Worm (Caenorhabditis elegans) whole organism, mixed stage, embryonic: Measurements from ENCODE around the gene sfxn-1.4.

Experiments used
- M03D4.4 ChIP-seq: sonication (generic microtip); optimal IDR thresholded peaks from 2 replicates; lab custom pipeline; 2017; ENCODE audit warnings: mild to moderate bottlenecking, missing genetic modification characterization, missing compliant biosample characterization
- bed-3 ChIP-seq: fragments of 200-800 bp; sonication (Bioruptor generic); optimal IDR thresholded peaks from 3 replicates; lab custom pipeline; 2018; ENCODE audit warnings: mild to moderate bottlenecking, missing genetic modification characterization, moderate library complexity, missing compliant biosample characterization
- blmp-1 ChIP-seq: fragments of 150-350 bp; optimal IDR thresholded peaks from 2 replicates; lab custom pipeline; 2014; ENCODE audit warnings: missing biosample characterization, missing genetic modification characterization
- ceh-39 ChIP-seq: fragments of 150-350 bp; optimal IDR thresholded peaks from 2 replicates; lab custom pipeline; 2014; ENCODE audit warnings: missing biosample characterization, missing genetic modification characterization
- ceh-43 ChIP-seq: fragments of 200-800 bp; sonication (Bioruptor generic); optimal IDR thresholded peaks from 2 replicates; lab custom pipeline; 2018; ENCODE audit warnings: mild to moderate bottlenecking, missing genetic modification characterization, moderate library complexity, missing compliant biosample characterization
- ceh-83 ChIP-seq: fragments of 200-800 bp; sonication (Bioruptor generic); optimal IDR thresholded peaks from 2 replicates; lab custom pipeline; 2018; ENCODE audit warnings: mild to moderate bottlenecking, missing genetic modification characterization, missing compliant biosample characterization
- ces-1 ChIP-seq: fragments of 150-350 bp; optimal IDR thresholded peaks from 2 replicates; lab custom pipeline; 2014; ENCODE audit warnings: missing biosample characterization, missing genetic modification reagents, missing genetic modification characterization
- cnd-1 ChIP-seq: fragments of 200-800 bp; sonication (Bioruptor generic); optimal IDR thresholded peaks from 2 replicates; lab custom pipeline; 2018; ENCODE audit warnings: mild to moderate bottlenecking, missing genetic modification characterization, missing compliant biosample characterization
- drap-1 ChIP-seq: fragments of 200-800 bp; sonication (Bioruptor generic); optimal IDR thresholded peaks from 3 replicates; lab custom pipeline; 2018; ENCODE audit warnings: mild to moderate bottlenecking, missing genetic modification characterization, missing compliant biosample characterization
- flh-1 ChIP-seq: fragments of 200-800 bp; sonication (Bioruptor generic); optimal IDR thresholded peaks from 2 replicates; lab custom pipeline; 2018; ENCODE audit warnings: mild to moderate bottlenecking, missing genetic modification characterization, moderate library complexity, missing compliant biosample characterization
- ham-2 ChIP-seq: fragments of 200-800 bp; sonication (Bioruptor generic); optimal IDR thresholded peaks from 2 replicates; lab custom pipeline; 2018; ENCODE audit warnings: mild to moderate bottlenecking, missing genetic modification characterization, missing compliant biosample characterization
- hlh-1 ChIP-seq: fragments of 150-350 bp; optimal IDR thresholded peaks from 2 replicates; lab custom pipeline; 2014; ENCODE audit warnings: missing biosample characterization, missing genetic modification reagents, missing genetic modification characterization
- lin-13 ChIP-seq: fragments of 150-350 bp; optimal IDR thresholded peaks from 2 replicates; lab custom pipeline; 2014; ENCODE audit warnings: missing biosample characterization, missing genetic modification characterization
- lin-32 ChIP-seq: fragments of 200-800 bp; sonication (Bioruptor generic); optimal IDR thresholded peaks from 2 replicates; lab custom pipeline; 2018; ENCODE audit warnings: mild to moderate bottlenecking, missing genetic modification characterization, missing compliant biosample characterization
- mab-5 ChIP-seq: fragments of 150-350 bp; optimal IDR thresholded peaks from 2 replicates; lab custom pipeline; 2014; ENCODE audit warnings: missing biosample characterization, missing genetic modification characterization
- mep-1 ChIP-seq: fragments of 150-350 bp; optimal IDR thresholded peaks from 2 replicates; lab custom pipeline; 2017; ENCODE audit warnings: missing biosample characterization, missing genetic modification reagents, missing genetic modification characterization, inconsistent platforms
- mls-2 ChIP-seq: sonication (generic microtip); optimal IDR thresholded peaks from 2 replicates; lab custom pipeline; 2016; ENCODE audit warnings: mild to moderate bottlenecking, missing genetic modification characterization, moderate library complexity, missing compliant biosample characterization
- nhr-12 ChIP-seq: fragments of 150-350 bp; optimal IDR thresholded peaks from 2 replicates; lab custom pipeline; 2014; ENCODE audit warnings: missing biosample characterization, missing genetic modification characterization
- nhr-2 ChIP-seq: fragments of 150-350 bp; optimal IDR thresholded peaks from 2 replicates; lab custom pipeline; 2014; ENCODE audit warnings: missing biosample characterization, missing genetic modification characterization
- nhr-237 ChIP-seq: fragments of 150-350 bp; optimal IDR thresholded peaks from 2 replicates; lab custom pipeline; 2014; ENCODE audit warnings: missing biosample characterization, missing genetic modification characterization
- nhr-28 ChIP-seq: fragments of 150-350 bp; optimal IDR thresholded peaks from 2 replicates; lab custom pipeline; 2014; ENCODE audit warnings: missing biosample characterization, missing genetic modification characterization
- nhr-76 ChIP-seq: sonication (generic microtip); optimal IDR thresholded peaks from 2 replicates; lab custom pipeline; 2017; ENCODE audit warnings: missing biosample characterization, missing genetic modification characterization
- pha-4 ChIP-seq: fragments of 150-350 bp; optimal IDR thresholded peaks from 2 replicates; lab custom pipeline; 2018; ENCODE audit warnings: missing biosample characterization, missing genetic modification reagents, missing genetic modification characterization
- sem-2 ChIP-seq: fragments of 200-800 bp; sonication (Bioruptor generic); optimal IDR thresholded peaks from 2 replicates; lab custom pipeline; 2018; ENCODE audit warnings: mild to moderate bottlenecking, missing genetic modification characterization, missing compliant biosample characterization
- snpc-4 ChIP-seq: fragments of 150-350 bp; optimal IDR thresholded peaks from 2 replicates; lab custom pipeline; 2014; ENCODE audit warnings: missing biosample characterization, missing genetic modification characterization
- sptf-1 ChIP-seq: sonication (generic microtip); optimal IDR thresholded peaks from 2 replicates; lab custom pipeline; 2017; ENCODE audit warnings: mild to moderate bottlenecking, missing genetic modification characterization, moderate library complexity, missing compliant biosample characterization
- tbx-8 ChIP-seq: fragments of 200-800 bp; sonication (Bioruptor generic); optimal IDR thresholded peaks from 2 replicates; lab custom pipeline; 2018; ENCODE audit warnings: mild to moderate bottlenecking, missing genetic modification characterization, moderate library complexity, missing compliant biosample characterization
- unc-120 ChIP-seq: sonication (generic microtip); optimal IDR thresholded peaks from 2 replicates; lab custom pipeline; 2017; ENCODE audit warnings: missing genetic modification characterization, missing compliant biosample characterization; ENCODE audit not compliant: poor library complexity, severe bottlenecking
- unc-39 ChIP-seq: fragments of 150-350 bp; optimal IDR thresholded peaks from 2 replicates; lab custom pipeline; 2014; ENCODE audit warnings: missing biosample characterization, missing genetic modification characterization
- unc-62 ChIP-seq: fragments of 150-350 bp; optimal IDR thresholded peaks from 2 replicates; lab custom pipeline; 2014; ENCODE audit warnings: missing biosample characterization, missing genetic modification reagents, missing genetic modification characterization
- zip-8 ChIP-seq: fragments of 150-350 bp; optimal IDR thresholded peaks from 2 replicates; lab custom pipeline; 2014; ENCODE audit warnings: missing biosample characterization, missing genetic modification characterization
- ztf-11 ChIP-seq: fragments of 150-350 bp; optimal IDR thresholded peaks from 2 replicates; lab custom pipeline; 2014; ENCODE audit warnings: missing biosample characterization, missing genetic modification characterization

sfxn-1.4 gene

DNA sequence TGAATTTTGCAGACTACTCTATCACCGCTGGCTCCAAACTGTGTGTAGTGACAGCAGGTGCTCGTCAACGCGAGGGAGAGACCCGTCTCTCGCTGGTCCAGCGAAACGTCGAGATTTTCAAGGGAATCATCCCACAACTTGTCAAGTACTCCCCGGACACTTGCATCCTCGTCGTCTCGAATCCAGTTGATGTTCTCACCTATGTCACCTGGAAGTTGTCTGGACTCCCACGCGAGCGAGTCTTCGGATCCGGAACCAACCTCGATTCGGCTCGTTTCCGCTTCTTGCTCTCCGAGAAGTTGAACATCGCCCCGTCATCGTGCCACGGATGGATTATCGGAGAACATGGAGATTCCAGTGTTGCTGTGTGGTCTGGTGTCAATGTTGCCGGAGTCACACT is 44.6 kb upstream of the sfxn-1.4 start:
- no peak for TF ChIP-seq ceh-39 (tag; lab: Kevin White, UChicago)
- TF ChIP-seq snpc-4 = no peak
- no peak for TF ChIP-seq sptf-1 (tag; lab: Kevin White, UChicago)
- TF ChIP-seq sem-2 = no peak
- no peak for TF ChIP-seq lin-13 (tag; lab: Kevin White, UChicago)
- no peak for TF ChIP-seq nhr-76 (tag; lab: Kevin White, UChicago)
- no peak for TF ChIP-seq nhr-237 (tag; lab: Kevin White, UChicago)
- no peak for TF ChIP-seq mls-2 (tag; lab: Kevin White, UChicago)
- TF ChIP-seq bed-3 (GFP tag; lab: Kevin White, UChicago) = no peak
- no peak for TF ChIP-seq unc-62

DNA sequence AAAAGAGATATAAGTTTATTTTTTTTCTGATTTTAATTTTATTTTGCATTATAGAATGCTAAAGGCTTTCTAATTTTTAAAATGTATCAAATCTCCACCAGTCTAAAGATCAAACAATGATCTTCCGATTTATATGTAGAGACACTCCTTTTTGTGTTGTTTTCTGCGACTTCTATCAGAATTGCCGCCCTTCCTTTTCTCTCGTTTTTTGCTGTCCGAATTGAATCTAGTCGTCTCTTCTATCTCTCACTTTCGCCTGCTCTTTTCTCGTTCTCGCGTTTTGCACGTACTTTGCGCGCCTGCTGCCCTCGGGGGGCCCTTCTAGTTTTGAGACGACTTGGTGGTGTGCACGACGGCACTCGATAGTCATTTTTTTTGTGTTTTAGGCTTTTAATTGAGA is 43.3 kb upstream of the sfxn-1.4 start:
- peak; percentile 74 for TF ChIP-seq hlh-1 (tag; lab: Kevin White, UChicago)
- TF ChIP-seq ces-1 (GFP tag; lab: Kevin White, UChicago) = peak; percentile 85
- peak; percentile 25 for TF ChIP-seq unc-120 (tag; lab: Kevin White, UChicago)
- no peak for TF ChIP-seq M03D4.4 (tag; lab: Kevin White, UChicago)

DNA sequence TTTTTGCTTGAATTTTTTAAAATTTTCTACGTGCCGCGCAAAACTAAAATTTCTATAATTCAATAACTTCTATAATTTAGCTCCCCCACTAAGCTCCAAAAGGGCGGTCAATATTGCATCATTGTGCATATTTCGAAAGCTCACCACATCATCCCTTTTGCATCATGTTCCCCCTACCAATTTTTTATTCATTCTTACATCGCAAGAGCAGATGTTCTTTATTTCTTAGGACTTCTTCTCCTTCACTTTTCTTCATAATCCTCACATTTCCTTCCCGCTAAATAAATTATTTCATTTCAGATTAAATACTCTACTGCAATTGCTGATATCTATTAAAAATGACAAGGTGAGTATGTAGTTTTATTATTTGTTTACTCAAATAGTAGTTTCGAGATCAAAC is 42.9 kb upstream of the sfxn-1.4 start, which contains the start of gene ldh-1:
Gene ldh-1, plus strand, starts transcription at position 301 of the 400 bp plus-strand sequence.
- no peak for TF ChIP-seq hlh-1 (tag; lab: Kevin White, UChicago)
- TF ChIP-seq ces-1 (GFP tag; lab: Kevin White, UChicago) = peak; percentile 37
- TF ChIP-seq flh-1 (GFP tag; lab: Kevin White, UChicago) = no peak
- no peak for TF ChIP-seq M03D4.4 (tag; lab: Kevin White, UChicago)
- no peak for TF ChIP-seq tbx-8 (GFP tag; lab: Kevin White, UChicago)
- TF ChIP-seq drap-1 (GFP tag; lab: Kevin White, UChicago) = no peak
- no peak for TF ChIP-seq ceh-39 (tag; lab: Kevin White, UChicago)
- TF ChIP-seq, all 35 proteins: peak for 1

DNA sequence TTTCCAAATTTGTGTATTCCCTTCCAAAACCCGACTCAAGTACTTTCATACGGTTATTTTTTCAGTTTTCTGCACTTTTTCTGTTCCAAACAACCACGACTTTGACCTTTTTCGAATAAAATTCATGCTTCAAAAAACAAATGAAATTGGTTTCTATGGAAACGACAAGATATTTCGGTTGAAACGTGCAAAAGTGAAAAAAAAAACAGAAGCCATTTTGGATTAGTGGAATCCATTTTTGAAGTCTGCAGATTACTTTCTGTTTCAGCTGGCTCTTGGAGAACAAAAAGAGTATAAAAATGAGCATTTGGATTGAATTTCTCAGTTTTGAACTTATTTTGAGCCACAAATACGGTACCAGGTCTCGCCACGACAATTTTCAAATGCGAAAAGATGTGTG is 41.1 kb upstream of the sfxn-1.4 start:
- TF ChIP-seq blmp-1 (tag; lab: Kevin White, UChicago) = no peak
- TF ChIP-seq unc-62 = no peak
- no peak for TF ChIP-seq M03D4.4 (tag; lab: Kevin White, UChicago)
- no peak for TF ChIP-seq nhr-2
- no peak for TF ChIP-seq ztf-11 (tag; lab: Kevin White, UChicago)
- no peak for TF ChIP-seq flh-1 (GFP tag; lab: Kevin White, UChicago)
- no peak for TF ChIP-seq snpc-4
- no peak for TF ChIP-seq zip-8
- no peak for TF ChIP-seq tbx-8 (GFP tag; lab: Kevin White, UChicago)
- no peak for TF ChIP-seq ham-2 (GFP tag; lab: Kevin White, UChicago)
- no peak for TF ChIP-seq mls-2 (tag; lab: Kevin White, UChicago)
- TF ChIP-seq ces-1 (GFP tag; lab: Kevin White, UChicago) = no peak
- TF ChIP-seq ceh-83 (GFP tag; lab: Kevin White, UChicago) = no peak
- TF ChIP-seq lin-32 (GFP tag; lab: Kevin White, UChicago) = no peak
- TF ChIP-seq nhr-76 (tag; lab: Kevin White, UChicago) = no peak
- no peak for TF ChIP-seq nhr-237 (tag; lab: Kevin White, UChicago)
- no peak for TF ChIP-seq mep-1 (tag; lab: Kevin White, UChicago)
- TF ChIP-seq sem-2 = no peak
- TF ChIP-seq, all 35 proteins: peak for 0

DNA sequence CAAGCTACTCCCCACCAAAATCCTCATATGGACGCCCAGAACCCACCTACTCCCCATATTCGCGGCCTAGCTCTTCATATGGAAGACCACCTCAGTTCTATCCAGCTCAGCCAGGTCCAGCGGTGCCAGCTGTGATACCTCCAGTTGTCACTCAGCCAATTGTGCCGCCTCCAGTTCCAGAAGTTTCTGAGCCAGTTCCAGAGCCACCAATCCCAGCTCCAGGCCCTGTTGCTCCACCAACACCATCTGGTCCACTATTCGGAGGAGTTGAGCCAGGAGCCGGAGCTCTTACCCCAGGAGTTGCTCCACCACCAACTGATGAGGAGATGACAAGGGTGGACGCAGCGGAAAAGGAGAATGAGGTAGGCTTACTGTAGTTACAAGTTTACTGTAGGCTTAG is 40.6 kb upstream of the sfxn-1.4 start:
- TF ChIP-seq nhr-76 (tag; lab: Kevin White, UChicago) (no peak), ceh-83 (GFP tag; lab: Kevin White, UChicago) (no peak), cnd-1 (tag; lab: Kevin White, UChicago) (no peak), unc-39 (tag; lab: Kevin White, UChicago) (no peak), nhr-28 (tag; lab: Kevin White, UChicago) (no peak), mab-5 (no peak), lin-32 (GFP tag; lab: Kevin White, UChicago) (no peak), ztf-11 (tag; lab: Kevin White, UChicago) (no peak), mep-1 (tag; lab: Kevin White, UChicago) (no peak), sptf-1 (tag; lab: Kevin White, UChicago) (no peak)

DNA sequence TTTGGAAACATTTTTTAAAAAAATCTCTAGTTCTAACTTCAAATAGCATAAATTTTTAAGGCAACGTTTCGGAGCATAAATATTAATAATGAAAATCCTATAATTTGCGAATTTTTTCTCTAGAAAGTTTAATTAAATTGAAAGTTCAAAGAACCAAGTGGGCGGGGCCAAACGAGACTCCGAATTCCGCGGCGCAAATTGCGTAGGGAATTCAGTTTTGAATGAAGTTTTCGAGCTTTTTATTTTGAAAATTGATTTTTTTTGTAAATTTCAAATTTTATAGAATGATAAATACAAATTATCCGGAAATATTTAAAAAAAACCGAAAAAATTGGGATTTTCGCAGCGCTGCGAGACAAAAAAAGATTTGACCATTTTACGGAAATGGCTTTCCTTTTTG is 39.8 kb upstream of the sfxn-1.4 start:
- TF ChIP-seq ceh-43 (GFP tag; lab: Kevin White, UChicago) = no peak
- TF ChIP-seq nhr-28 (tag; lab: Kevin White, UChicago) = no peak
- no peak for TF ChIP-seq pha-4 (tag; lab: Kevin White, UChicago)
- no peak for TF ChIP-seq nhr-76 (tag; lab: Kevin White, UChicago)
- TF ChIP-seq tbx-8 (GFP tag; lab: Kevin White, UChicago) = no peak
- no peak for TF ChIP-seq nhr-12 (tag; lab: Kevin White, UChicago)
- no peak for TF ChIP-seq flh-1 (GFP tag; lab: Kevin White, UChicago)
- TF ChIP-seq unc-120 (tag; lab: Kevin White, UChicago) = no peak
